Worm (Caenorhabditis elegans): ENCODE data around the gene trh-1.

The trh-1 gene

DNA sequence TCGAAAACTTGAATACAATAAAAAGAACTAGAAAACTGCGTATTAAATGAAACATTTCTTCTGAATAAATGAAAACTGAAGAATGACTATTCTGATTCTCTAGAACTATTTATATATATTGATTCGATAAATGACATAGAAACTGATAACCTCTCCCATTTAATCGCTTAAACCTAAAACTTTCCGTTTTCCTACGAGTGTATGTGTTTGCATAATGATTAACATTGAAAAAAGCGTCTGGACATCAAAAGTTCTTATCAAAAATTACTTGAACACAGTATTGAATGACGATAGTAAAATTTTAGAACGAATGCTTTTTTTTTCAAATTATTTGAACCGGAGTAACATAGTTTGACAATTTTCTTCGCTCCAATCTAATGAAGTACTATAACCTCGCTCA is 26.2 kb upstream of the trh-1 start, which contains the start of gene C49C3.9:
TSS of gene C49C3.9 (minus strand) at position 136 of the 400 bp plus-strand sequence.
- no peak for TF ChIP-seq odd-2 (tag; optimal IDR thresholded peaks at IDR 0.05)
- no peak for TF ChIP-seq ceh-18 (tag; optimal IDR thresholded peaks at IDR 0.05)
- TF ChIP-seq ceh-30 (tag; optimal IDR thresholded peaks at IDR 0.05): no peak
- TF ChIP-seq tbx-7 (tag; optimal IDR thresholded peaks at IDR 0.05): no peak
- TF ChIP-seq ceh-6 (GFP tag; optimal IDR thresholded peaks at IDR 0.05): no peak
- TF ChIP-seq fkh-6 (tag; optimal IDR thresholded peaks at IDR 0.05): no peak
- TF ChIP-seq zip-5 (tag; optimal IDR thresholded peaks at IDR 0.05): no peak
- no peak for TF ChIP-seq ttx-3 (tag; optimal IDR thresholded peaks at IDR 0.05)
- no peak for TF ChIP-seq unc-3 (GFP tag; conservative IDR thresholded peaks at IDR 0.05)
- TF ChIP-seq unc-3 (tag; optimal IDR thresholded peaks at IDR 0.05): no peak

DNA sequence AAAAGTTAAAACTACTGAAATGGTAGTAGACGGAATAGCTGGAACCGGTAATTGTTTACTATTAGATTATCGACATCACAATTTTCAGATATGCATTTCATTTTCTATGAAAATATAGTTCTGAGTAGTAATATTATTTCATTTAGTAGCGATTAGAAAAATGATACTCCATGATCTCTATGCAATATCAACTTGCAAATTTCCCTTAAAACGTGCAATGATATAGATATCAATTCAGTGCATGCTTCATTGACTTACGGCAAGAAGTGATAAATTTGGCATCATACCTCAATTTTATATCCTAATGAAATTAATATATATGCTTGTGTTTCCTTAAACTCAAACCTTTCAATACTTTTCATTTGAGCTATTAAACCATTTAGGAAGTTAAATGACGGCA is 25.7 kb upstream of the trh-1 start, which contains the start of gene C49C3.21:
TSS of gene C49C3.21 (plus strand) at position 301 of the 400 bp plus-strand sequence.
- TF ChIP-seq fax-1 (tag; optimal IDR thresholded peaks at IDR 0.05) (no peak), nfya-1 (tag; optimal IDR thresholded peaks at IDR 0.05) (no peak), ceh-34 (tag; optimal IDR thresholded peaks at IDR 0.05) (no peak), hlh-15 (tag; optimal IDR thresholded peaks at IDR 0.05) (no peak), ceh-2 (tag; optimal IDR thresholded peaks at IDR 0.05) (no peak)

ce11 chrIV:17343482-17343881 is 24.9 kb upstream of the trh-1 start, which contains the start of gene C49C3.11:
Gene C49C3.11, plus strand, starts transcription at chrIV:17343782.
- TF ChIP-seq fkh-10 (GFP tag; optimal IDR thresholded peaks at IDR 0.05) (no peak), nhr-11 (tag; optimal IDR thresholded peaks at IDR 0.05) (no peak), ceh-19 (GFP tag; optimal IDR thresholded peaks at IDR 0.05) (no peak), ttx-3 (tag; optimal IDR thresholded peaks at IDR 0.05) (no peak)

DNA sequence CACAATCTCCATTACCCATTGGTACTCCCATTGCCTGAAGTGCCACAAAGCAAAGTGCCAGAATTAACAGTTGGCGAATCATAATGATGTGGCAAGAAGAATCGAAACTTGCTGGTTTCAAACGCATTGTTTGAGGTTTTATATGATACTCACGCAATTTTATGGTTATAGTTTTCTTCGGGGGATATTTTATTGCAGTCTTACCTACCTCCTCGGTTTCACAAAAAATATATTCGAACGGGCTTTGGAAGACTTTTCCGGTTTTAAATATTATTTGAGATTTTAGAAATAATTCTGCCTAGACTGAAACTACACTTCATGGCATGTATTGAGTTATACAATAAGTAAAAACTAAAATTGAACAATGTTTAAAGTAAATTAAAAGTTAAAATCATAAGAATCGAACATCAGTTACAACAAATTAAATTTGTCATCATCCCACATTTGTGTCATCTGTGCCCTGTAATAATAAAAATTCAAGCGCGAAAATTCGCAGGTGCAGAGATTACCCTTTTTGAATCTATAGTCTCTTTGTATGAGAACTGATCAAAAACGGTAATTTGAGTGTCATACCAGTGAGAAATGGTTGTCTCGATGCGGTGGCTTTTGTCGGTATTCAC is 21.7 kb upstream of the trh-1 start, which contains the start of the genes clec-197 and clec-198:
TSS of gene clec-197 (minus strand) at position 101 of the 620 bp plus-strand sequence.
TSS of gene clec-198 (plus strand) at position 570 of the 620 bp plus-strand sequence.
- TF ChIP-seq Y22D7AL.16 (tag; optimal IDR thresholded peaks at IDR 0.05): no peak
- no peak for TF ChIP-seq ceh-30 (tag; optimal IDR thresholded peaks at IDR 0.05)
- TF ChIP-seq hlh-30 (tag; optimal IDR thresholded peaks at IDR 0.05; ENCODE audit: insufficient read depth): no peak
- TF ChIP-seq pha-4 (tag; optimal IDR thresholded peaks at IDR 0.05): no peak
- no peak for TF ChIP-seq pag-3 (tag; optimal IDR thresholded peaks at IDR 0.05; ENCODE audit: borderline replicate concordance)
- no peak for TF ChIP-seq K02D7.2 (tag; optimal IDR thresholded peaks at IDR 0.05)
- no peak for TF ChIP-seq tbx-7 (tag; optimal IDR thresholded peaks at IDR 0.05)
- no peak for TF ChIP-seq zip-5 (tag; optimal IDR thresholded peaks at IDR 0.05)
- no peak for TF ChIP-seq nhr-11 (tag; optimal IDR thresholded peaks at IDR 0.05)

ce11 chrIV:17351586-17351985 is 16.8 kb upstream of the trh-1 start, which contains the start of gene clec-199:
Gene clec-199, plus strand, starts transcription at chrIV:17351886.
- no peak for TF ChIP-seq nhr-232 (tag; optimal IDR thresholded peaks at IDR 0.05)
- no peak for TF ChIP-seq ceh-2 (tag; optimal IDR thresholded peaks at IDR 0.05)
- no peak for TF ChIP-seq lim-6 (tag; optimal IDR thresholded peaks at IDR 0.05)
- no peak for TF ChIP-seq sox-2 (GFP tag; IDR thresholded peaks at IDR 0.05)
- TF ChIP-seq dmd-4 (tag; optimal IDR thresholded peaks at IDR 0.05; ENCODE audit: borderline replicate concordance): no peak
- TF ChIP-seq ceh-9 (tag; optimal IDR thresholded peaks at IDR 0.05): no peak

DNA sequence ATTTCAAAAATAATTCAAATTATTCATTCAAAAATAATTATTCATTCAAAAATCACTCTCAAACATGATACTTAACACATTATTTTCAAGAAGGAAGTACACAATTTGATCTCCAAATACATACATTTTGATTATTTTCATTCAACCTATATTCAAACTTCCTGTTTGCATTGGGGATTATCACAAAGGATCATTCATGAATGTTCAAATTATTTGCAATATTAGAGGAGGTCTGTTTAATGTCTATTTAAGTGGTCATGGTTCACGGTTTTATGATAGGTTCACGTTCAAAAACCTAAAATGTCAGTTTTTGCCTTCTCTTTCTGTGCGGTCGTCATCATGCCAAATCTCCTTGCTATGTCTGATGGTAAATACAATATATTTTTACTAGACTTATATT is 7.2 kb upstream of the trh-1 start, which contains the start of gene clec-202:
TSS of gene clec-202 (plus strand) at position 301 of the 400 bp plus-strand sequence.
- no peak for TF ChIP-seq ref-2 (tag; optimal IDR thresholded peaks at IDR 0.05)
- TF ChIP-seq ceh-34 (tag; optimal IDR thresholded peaks at IDR 0.05): no peak
- no peak for TF ChIP-seq npax-4 (tag; optimal IDR thresholded peaks at IDR 0.05)
- TF ChIP-seq fax-1 (tag; optimal IDR thresholded peaks at IDR 0.05): no peak
- no peak for TF ChIP-seq pros-1 (tag; optimal IDR thresholded peaks at IDR 0.05)
- no peak for TF ChIP-seq ceh-18 (tag; optimal IDR thresholded peaks at IDR 0.05)
- TF ChIP-seq eyg-1 (tag; optimal IDR thresholded peaks at IDR 0.05): no peak
